Worm (Caenorhabditis elegans) whole organism, L4/young adult: ENCODE data around the gene srt-36.

ENCODE experiments used
- W03F9.2 ChIP-seq: fragments of 150-350 bp; optimal IDR thresholded peaks from 2 replicates; lab custom pipeline; 2014; ENCODE audit warnings: missing biosample characterization, missing genetic modification characterization
- him-1 ChIP-seq: sonication (generic microtip); optimal IDR thresholded peaks from 2 replicates; lab custom pipeline; 2016; ENCODE audit warnings: missing genotype, missing genetic modification reagents, missing genetic modification characterization, missing compliant biosample characterization

ce11 chrV:4295920-4296319 lies 27.8 kb upstream of the srt-36 start, which contains the start of gene F47D2.11:
- no peak for TF ChIP-seq him-1 (tag; lab: Kevin White, UChicago)
- no peak for TF ChIP-seq W03F9.2 (tag; lab: Kevin White, UChicago)
